Worm (Caenorhabditis elegans) whole organism, late embryonic: ENCODE results near the gene csn-3.

Source experiments
- ama-1 ChIP-seq: fragments of 150-350 bp; optimal IDR thresholded peaks from 2 replicates; lab custom pipeline; 2014
- ceh-18 ChIP-seq: sonication (generic microtip); optimal IDR thresholded peaks from 2 replicates; lab custom pipeline; 2016; ENCODE audit warnings: missing genetic modification characterization, missing compliant biosample characterization
- ceh-31 ChIP-seq: sonication (generic microtip); optimal IDR thresholded peaks from 2 replicates; lab custom pipeline; 2016; ENCODE audit warnings: missing genetic modification characterization, missing compliant biosample characterization
- che-1 ChIP-seq: sonication (generic microtip); optimal IDR thresholded peaks from 2 replicates; lab custom pipeline; 2016; ENCODE audit warnings: mild to moderate bottlenecking, missing genetic modification characterization, missing compliant biosample characterization
- elt-4 ChIP-seq: sonication (generic microtip); optimal IDR thresholded peaks from 2 replicates; lab custom pipeline; 2016; ENCODE audit warnings: missing genetic modification characterization, missing compliant biosample characterization
- fkh-6 ChIP-seq: sonication (generic microtip); optimal IDR thresholded peaks from 2 replicates; lab custom pipeline; 2016; ENCODE audit warnings: missing genetic modification characterization, missing compliant biosample characterization
- gmeb-2 ChIP-seq: sonication (generic microtip); optimal IDR thresholded peaks from 2 replicates; lab custom pipeline; 2016; ENCODE audit warnings: missing genetic modification characterization, inconsistent platforms, missing compliant biosample characterization
- madf-2 ChIP-seq: sonication (generic microtip); optimal IDR thresholded peaks from 2 replicates; lab custom pipeline; 2017; ENCODE audit warnings: missing genetic modification characterization, missing compliant biosample characterization
- odd-2 ChIP-seq: sonication (generic microtip); optimal IDR thresholded peaks from 2 replicates; lab custom pipeline; 2017; ENCODE audit warnings: antibody characterized with exemption, mild to moderate bottlenecking, missing genetic modification characterization, missing compliant biosample characterization
- pha-4 ChIP-seq: fragments of 150-350 bp; optimal IDR thresholded peaks from 2 replicates; lab custom pipeline; 2018; ENCODE audit warnings: missing biosample characterization, missing genetic modification reagents, missing genetic modification characterization
- syd-9 ChIP-seq: sonication (generic microtip); optimal IDR thresholded peaks from 2 replicates; lab custom pipeline; 2016; ENCODE audit warnings: mild to moderate bottlenecking, missing genetic modification characterization, moderate library complexity, missing compliant biosample characterization
- tbx-2 ChIP-seq: sonication (generic microtip); optimal IDR thresholded peaks from 2 replicates; lab custom pipeline; 2016; ENCODE audit warnings: missing genetic modification characterization, missing compliant biosample characterization
- ttx-3 ChIP-seq: sonication (generic microtip); optimal IDR thresholded peaks from 2 replicates; lab custom pipeline; 2016; ENCODE audit warnings: missing genetic modification reagents, missing genetic modification characterization, missing compliant biosample characterization
- unc-42 ChIP-seq: sonication (generic microtip); optimal IDR thresholded peaks from 2 replicates; lab custom pipeline; 2016; ENCODE audit warnings: missing genotype, missing genetic modification characterization, missing compliant biosample characterization

DNA sequence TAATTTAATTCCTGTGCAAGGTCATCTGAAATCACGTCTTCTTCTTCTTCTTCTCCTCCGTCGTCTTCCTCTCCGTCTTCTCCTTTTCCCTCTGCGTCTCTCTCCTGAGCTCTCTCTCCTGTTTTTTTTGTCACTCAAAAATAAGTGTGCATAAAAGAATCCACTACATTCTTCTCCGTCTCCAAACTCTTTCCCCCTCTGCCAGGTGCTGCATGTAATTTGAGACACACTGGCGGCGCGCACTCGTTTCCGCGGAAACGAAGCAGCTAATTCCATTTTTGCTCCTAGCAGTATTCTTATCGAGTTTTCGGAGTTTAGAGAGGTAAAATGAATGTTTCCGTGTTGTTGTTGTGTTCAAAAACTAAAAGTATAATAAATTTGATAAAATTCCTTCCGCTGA, 8.4 kb upstream of the csn-3 start:
- TF ChIP-seq madf-2 (no peak), odd-2 (tag; lab: Kevin White, UChicago) (no peak), pha-4 (tag; lab: Kevin White, UChicago) (no peak), unc-42 (tag; lab: Kevin White, UChicago) (peak; percentile 25), ttx-3 (no peak), tbx-2 (tag; lab: Kevin White, UChicago) (peak; percentile 22), ceh-31 (tag; lab: Kevin White, UChicago) (no peak), elt-4 (tag; lab: Kevin White, UChicago) (no peak), fkh-6 (no peak), che-1 (tag; lab: Kevin White, UChicago) (no peak), ama-1 (lab: Kevin White, UChicago) (no peak), gmeb-2 (tag; lab: Kevin White, UChicago) (no peak), syd-9 (tag; lab: Kevin White, UChicago) (no peak), ceh-18 (tag; lab: Kevin White, UChicago) (no peak)
